Fruit fly (Drosophila melanogaster): ENCODE data around the gene ssp6.

The ssp6 gene

DNA sequence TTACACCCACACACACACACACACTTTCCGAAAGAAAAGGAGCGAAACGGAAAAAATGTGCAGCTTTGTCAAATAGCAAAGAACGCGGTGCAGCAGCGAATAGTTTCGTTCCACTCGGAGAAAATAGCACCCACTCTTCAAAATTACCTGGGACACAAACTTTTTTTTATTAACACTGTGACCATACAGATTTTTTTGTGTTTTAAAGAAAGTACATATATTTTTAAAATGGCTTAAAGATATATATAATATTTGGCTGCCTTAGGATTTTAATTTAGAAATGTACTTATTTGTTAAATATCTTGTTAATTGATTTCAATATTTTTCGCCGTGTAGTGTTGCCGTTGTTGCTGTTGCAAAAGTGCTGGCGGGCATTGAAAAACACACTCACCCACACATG lies 7.9 kb downstream of the ssp6 start:
- peak; percentile 19 for TF ChIP-seq CG5204 (GFP tag; optimal IDR thresholded peaks at IDR 0.05)
- no peak for TF ChIP-seq CG33017 (tag; optimal IDR thresholded peaks at IDR 0.05)

DNA sequence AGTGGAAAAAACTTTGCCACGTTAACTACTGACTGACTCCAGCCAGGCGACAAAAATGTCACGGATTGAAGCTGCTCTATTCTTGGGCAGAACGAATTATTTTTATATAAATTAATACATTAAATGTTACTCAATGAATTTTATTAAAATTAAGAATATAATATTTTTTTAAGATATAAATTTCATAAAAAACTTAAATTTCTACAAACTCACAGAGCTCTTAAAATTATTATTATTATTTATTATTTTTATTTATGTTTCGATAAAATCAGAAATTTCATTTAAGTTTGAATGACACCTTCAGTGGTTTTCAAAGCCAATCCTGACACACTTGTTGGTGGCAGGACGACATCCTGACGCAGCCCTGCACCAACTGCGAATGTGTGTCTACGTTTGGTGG lies 8.6 kb downstream of the ssp6 start:
- TF ChIP-seq tj (GFP tag; optimal IDR thresholded peaks at IDR 0.05) (no peak), CG7101 (tag; optimal IDR thresholded peaks at IDR 0.05) (no peak), cnc (optimal IDR thresholded peaks at IDR 0.05) (no peak), kay (GFP tag; ENCODE audit: borderline replicate concordance) (no peak), CG5204 (GFP tag; optimal IDR thresholded peaks at IDR 0.05) (no peak), CG11617 (GFP tag; optimal IDR thresholded peaks at IDR 0.05) (no peak), CG1620 (GFP tag; optimal IDR thresholded peaks at IDR 0.05) (no peak), Mnt (GFP tag; optimal IDR thresholded peaks at IDR 0.05) (no peak), pad (GFP tag; optimal IDR thresholded peaks at IDR 0.05) (no peak), CG12768 (GFP tag; optimal IDR thresholded peaks at IDR 0.05) (no peak), Hr96 (GFP tag; optimal IDR thresholded peaks at IDR 0.05) (no peak), bab1 (GFP tag; optimal IDR thresholded peaks at IDR 0.05) (no peak), CG7045 (GFP tag; optimal IDR thresholded peaks at IDR 0.05) (no peak), ovo (GFP tag; optimal IDR thresholded peaks at IDR 0.05) (no peak), toe (GFP tag; optimal IDR thresholded peaks at IDR 0.05) (no peak), cic (GFP tag; optimal IDR thresholded peaks at IDR 0.05) (no peak), CG33017 (tag; optimal IDR thresholded peaks at IDR 0.05) (no peak)

DNA sequence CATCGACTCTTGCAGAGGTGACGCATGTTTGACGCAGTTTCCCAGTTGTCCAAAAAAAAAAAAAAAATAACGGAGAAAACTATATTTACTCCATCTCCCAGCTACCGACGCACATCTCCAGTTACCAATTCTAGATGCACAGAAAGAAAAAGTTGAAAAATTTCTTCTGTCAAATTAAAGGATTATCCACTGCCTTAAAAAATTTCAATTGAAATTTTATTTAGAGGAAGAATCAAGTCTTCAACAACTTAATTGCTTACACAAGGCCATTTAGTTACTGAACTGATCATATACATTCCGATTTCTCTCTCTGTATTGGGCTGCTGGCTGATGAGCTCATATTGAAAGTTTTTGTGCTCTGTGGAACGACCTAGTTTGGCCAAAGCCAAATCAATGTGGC lies 9.5 kb downstream of the ssp6 start:
- no peak for TF ChIP-seq cic (GFP tag; optimal IDR thresholded peaks at IDR 0.05)
- no peak for TF ChIP-seq CG5204 (GFP tag; optimal IDR thresholded peaks at IDR 0.05)
- no peak for TF ChIP-seq kay (GFP tag; ENCODE audit: borderline replicate concordance)
- no peak for TF ChIP-seq Mnt (GFP tag; optimal IDR thresholded peaks at IDR 0.05)
- TF ChIP-seq tj (GFP tag; optimal IDR thresholded peaks at IDR 0.05), result no peak
- TF ChIP-seq CG1620 (GFP tag; optimal IDR thresholded peaks at IDR 0.05), result no peak
- TF ChIP-seq Hr96 (GFP tag; optimal IDR thresholded peaks at IDR 0.05), result no peak
- no peak for TF ChIP-seq CG11617 (GFP tag; optimal IDR thresholded peaks at IDR 0.05)
- no peak for TF ChIP-seq CG12768 (GFP tag; optimal IDR thresholded peaks at IDR 0.05)
- TF ChIP-seq cnc (optimal IDR thresholded peaks at IDR 0.05), result no peak
- no peak for TF ChIP-seq Crg-1 (GFP tag; optimal IDR thresholded peaks at IDR 0.05)

DNA sequence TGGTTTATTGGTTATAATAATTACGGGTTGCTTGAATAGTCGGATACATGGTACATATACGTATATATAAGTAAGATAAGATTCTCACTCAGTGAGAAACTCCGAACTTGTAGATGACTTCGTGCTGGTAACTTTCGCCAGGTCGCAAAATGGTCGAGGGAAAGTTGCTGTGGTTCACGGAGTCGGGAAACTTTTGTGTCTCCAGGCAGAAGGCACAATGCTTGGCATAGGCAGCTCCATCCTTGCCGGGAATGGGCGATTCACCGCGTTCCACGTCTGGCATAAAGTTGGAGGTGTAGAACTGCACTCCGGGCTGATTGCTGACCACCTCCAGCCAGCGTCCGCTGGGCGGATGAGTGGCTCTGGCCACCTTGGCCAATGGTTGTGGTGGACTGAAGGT lies 16.7 kb downstream of the ssp6 start, which contains the start of gene CG10469:
Gene CG10469, minus strand, starts transcription at position 101 of the 400 bp plus-strand sequence.
- TF ChIP-seq CG7045 (GFP tag; optimal IDR thresholded peaks at IDR 0.05) (no peak), Hr96 (GFP tag; optimal IDR thresholded peaks at IDR 0.05) (no peak), cnc (optimal IDR thresholded peaks at IDR 0.05) (no peak), cic (GFP tag; optimal IDR thresholded peaks at IDR 0.05) (no peak), bab1 (GFP tag; optimal IDR thresholded peaks at IDR 0.05) (no peak), Clk (GFP tag; optimal IDR thresholded peaks at IDR 0.05) (no peak)

DNA sequence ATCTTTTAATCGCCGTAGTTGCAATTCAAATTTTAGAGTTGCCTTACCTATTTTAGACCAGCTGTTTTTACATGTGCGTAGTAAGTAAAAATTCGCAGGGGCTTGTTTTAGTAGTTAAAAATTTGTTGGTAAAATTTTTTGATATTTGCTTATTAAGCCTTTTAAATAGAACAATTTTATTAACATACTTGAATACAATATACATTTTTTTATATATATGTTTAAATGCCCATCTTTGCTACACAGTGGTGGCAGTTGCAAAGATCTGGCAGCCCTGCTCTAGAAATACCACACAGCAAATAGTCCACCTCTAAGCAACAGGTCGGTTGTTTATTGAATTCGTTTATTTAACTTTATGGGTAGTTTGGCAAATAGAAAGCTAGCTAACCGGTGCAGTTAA lies 18.2 kb downstream of the ssp6 start, which contains the start of the genes CG10467 and loj:
Gene CG10467, minus strand, starts transcription at position 51 of the 400 bp plus-strand sequence.
Gene loj, plus strand, starts transcription at position 291 of the 400 bp plus-strand sequence.
- TF ChIP-seq pad (GFP tag; optimal IDR thresholded peaks at IDR 0.05) (peak; percentile 78), CG11617 (GFP tag; optimal IDR thresholded peaks at IDR 0.05) (peak; percentile 87), CG12768 (GFP tag; optimal IDR thresholded peaks at IDR 0.05) (peak; percentile 91), toe (GFP tag; optimal IDR thresholded peaks at IDR 0.05) (peak; percentile 84), bab1 (GFP tag; optimal IDR thresholded peaks at IDR 0.05) (peak; percentile 88), ovo (GFP tag; optimal IDR thresholded peaks at IDR 0.05) (peak; percentile 86), Hr96 (GFP tag; optimal IDR thresholded peaks at IDR 0.05) (peak; percentile 75), tj (GFP tag; optimal IDR thresholded peaks at IDR 0.05) (peak; percentile 69), CG1620 (GFP tag; optimal IDR thresholded peaks at IDR 0.05) (peak; percentile 88), CG7101 (tag; optimal IDR thresholded peaks at IDR 0.05) (peak; percentile 92), CG14711 (tag; optimal IDR thresholded peaks at IDR 0.05) (peak; percentile 94), Mnt (GFP tag; optimal IDR thresholded peaks at IDR 0.05) (peak; percentile 62), Crg-1 (GFP tag; optimal IDR thresholded peaks at IDR 0.05) (peak; percentile 77), cic (GFP tag; optimal IDR thresholded peaks at IDR 0.05) (peak; percentile 31), kay (GFP tag; ENCODE audit: borderline replicate concordance) (no peak), CG33017 (tag; optimal IDR thresholded peaks at IDR 0.05) (peak; percentile 88), Clk (GFP tag; optimal IDR thresholded peaks at IDR 0.05) (peak; percentile 81), CG5204 (GFP tag; optimal IDR thresholded peaks at IDR 0.05) (peak; percentile 88), CG7045 (GFP tag; optimal IDR thresholded peaks at IDR 0.05) (peak; percentile 93), cnc (optimal IDR thresholded peaks at IDR 0.05) (no peak)

DNA sequence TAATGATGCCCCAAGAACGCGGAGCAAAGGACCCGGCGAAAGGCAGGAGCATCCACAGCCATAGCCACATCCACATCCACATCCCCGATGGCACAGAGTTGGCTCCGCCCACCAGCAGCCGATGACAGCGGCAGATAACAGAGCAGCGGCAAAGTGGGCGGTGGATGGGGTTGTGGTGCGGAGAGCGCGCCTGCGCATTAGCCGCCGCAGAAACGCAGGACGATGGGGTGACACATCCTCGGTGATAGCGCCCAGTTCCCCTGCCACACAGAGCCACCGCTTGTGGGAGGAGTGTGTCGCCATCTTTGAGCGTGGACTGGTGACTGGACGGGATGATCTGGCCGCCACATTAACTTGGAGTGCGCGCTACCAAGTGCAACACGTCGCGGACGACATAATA lies 20.7 kb downstream of the ssp6 start, which contains the start of gene Ets65A:
Gene Ets65A, plus strand, starts transcription at position 348 of the 400 bp plus-strand sequence.
- TF ChIP-seq CG12768 (GFP tag; optimal IDR thresholded peaks at IDR 0.05), result no peak
- TF ChIP-seq CG11617 (GFP tag; optimal IDR thresholded peaks at IDR 0.05), result no peak
- TF ChIP-seq CG7045 (GFP tag; optimal IDR thresholded peaks at IDR 0.05), result no peak
- TF ChIP-seq Hr96 (GFP tag; optimal IDR thresholded peaks at IDR 0.05), result no peak
- no peak for TF ChIP-seq ovo (GFP tag; optimal IDR thresholded peaks at IDR 0.05)
- TF ChIP-seq CG33017 (tag; optimal IDR thresholded peaks at IDR 0.05), result no peak
- TF ChIP-seq kay (GFP tag; ENCODE audit: borderline replicate concordance), result no peak
- TF ChIP-seq cnc (optimal IDR thresholded peaks at IDR 0.05), result no peak
- TF ChIP-seq bab1 (GFP tag; optimal IDR thresholded peaks at IDR 0.05), result no peak
- no peak for TF ChIP-seq Mnt (GFP tag; optimal IDR thresholded peaks at IDR 0.05)
- no peak for TF ChIP-seq pad (GFP tag; optimal IDR thresholded peaks at IDR 0.05)
- no peak for TF ChIP-seq Crg-1 (GFP tag; optimal IDR thresholded peaks at IDR 0.05)

DNA sequence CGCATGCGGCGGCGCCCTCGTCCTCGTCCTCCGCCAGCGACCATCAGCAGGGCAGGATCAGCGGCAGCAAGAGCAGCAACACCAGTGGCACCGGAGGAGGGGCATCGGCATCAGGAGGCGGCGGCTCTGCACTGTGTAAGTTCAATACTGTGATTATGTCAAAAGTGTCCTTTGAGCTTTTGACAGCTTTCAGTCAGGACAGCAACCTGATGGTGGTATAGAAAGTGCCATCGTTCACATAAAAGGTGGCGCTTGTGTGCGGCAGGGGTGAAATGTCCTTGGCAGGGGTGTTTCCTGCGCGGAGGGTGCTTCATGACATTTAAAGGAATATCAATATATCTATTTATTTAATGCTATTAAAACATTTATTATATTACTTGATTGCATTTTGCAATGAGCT lies 27.1 kb downstream of the ssp6 start:
- TF ChIP-seq Hr96 (GFP tag; optimal IDR thresholded peaks at IDR 0.05) (no peak), cic (GFP tag; optimal IDR thresholded peaks at IDR 0.05) (no peak), bab1 (GFP tag; optimal IDR thresholded peaks at IDR 0.05) (no peak), Mnt (GFP tag; optimal IDR thresholded peaks at IDR 0.05) (no peak), CG12768 (GFP tag; optimal IDR thresholded peaks at IDR 0.05) (no peak), cnc (optimal IDR thresholded peaks at IDR 0.05) (no peak), CG11617 (GFP tag; optimal IDR thresholded peaks at IDR 0.05) (no peak), kay (GFP tag; ENCODE audit: borderline replicate concordance) (no peak), pad (GFP tag; optimal IDR thresholded peaks at IDR 0.05) (no peak), tj (GFP tag; optimal IDR thresholded peaks at IDR 0.05) (no peak), CG5204 (GFP tag; optimal IDR thresholded peaks at IDR 0.05) (no peak), ovo (GFP tag; optimal IDR thresholded peaks at IDR 0.05) (no peak), Clk (GFP tag; optimal IDR thresholded peaks at IDR 0.05) (no peak), CG7101 (tag; optimal IDR thresholded peaks at IDR 0.05) (no peak), CG7045 (GFP tag; optimal IDR thresholded peaks at IDR 0.05) (no peak), CG1620 (GFP tag; optimal IDR thresholded peaks at IDR 0.05) (no peak)
